Worm (Caenorhabditis elegans): ENCODE results near the gene gars-1.

- TF ChIP-seq skn-1 (tag; optimal IDR thresholded peaks at IDR 0.05) (no peak), mab-5 (tag; optimal IDR thresholded peaks at IDR 0.05) (no peak), sem-4 (tag; optimal IDR thresholded peaks at IDR 0.05) (no peak), lin-11 (tag; optimal IDR thresholded peaks at IDR 0.05) (no peak), nhr-25 (tag; optimal IDR thresholded peaks at IDR 0.05) (no peak), ceh-82 (tag; optimal IDR thresholded peaks at IDR 0.05) (no peak), unc-62 (GFP tag; optimal IDR thresholded peaks at IDR 0.05) (no peak), lsy-2 (tag; optimal IDR thresholded peaks at IDR 0.05) (no peak), lin-13 (GFP tag; optimal IDR thresholded peaks at IDR 0.05) (no peak)
Observed at ce11 chrIII:5130654-5131053, 32.8 kb downstream of the gars-1 start.

Measured in whole organism, L2 larva.